Worm (Caenorhabditis elegans) whole organism, L1 larva: ENCODE results near the gene sgk-1.

ENCODE experiments used
- F16B12.6 ChIP-seq: fragments of 150-350 bp; optimal IDR thresholded peaks from 2 replicates; lab custom pipeline; 2014; ENCODE audit warnings: missing biosample characterization, missing genetic modification characterization
- ama-1 ChIP-seq: fragments of 150-350 bp; optimal IDR thresholded peaks from 2 replicates; lab custom pipeline; 2014
- blmp-1 ChIP-seq: fragments of 150-350 bp; optimal IDR thresholded peaks from 2 replicates; lab custom pipeline; 2014; ENCODE audit warnings: missing biosample characterization, missing genetic modification characterization
- ceh-63 ChIP-seq: fragments of 200-800 bp; sonication (Bioruptor generic); optimal IDR thresholded peaks from 2 replicates; lab custom pipeline; 2018; ENCODE audit warnings: mild to moderate bottlenecking, missing genetic modification characterization, missing compliant biosample characterization
- ceh-8 ChIP-seq: fragments of 200-800 bp; sonication (Bioruptor generic); optimal IDR thresholded peaks from 2 replicates; lab custom pipeline; 2018; ENCODE audit warnings: mild to moderate bottlenecking, missing genetic modification characterization, moderate library complexity, missing compliant biosample characterization
- ceh-90 ChIP-seq: sonication (generic microtip); optimal IDR thresholded peaks from 2 replicates; lab custom pipeline; 2016; ENCODE audit warnings: missing genetic modification characterization, missing compliant biosample characterization
- ces-1 ChIP-seq: fragments of 150-350 bp; optimal IDR thresholded peaks from 2 replicates; lab custom pipeline; 2014; ENCODE audit warnings: missing biosample characterization, missing genetic modification reagents, missing genetic modification characterization
- dpl-1 ChIP-seq, 3 experiments: fragments of 150-350 bp in 2 of 3; sonication (generic microtip) in 1 of 3; optimal IDR thresholded peaks; 2 replicates each; lab custom pipeline; 2014 to 2017; ENCODE audit warnings: missing biosample characterization in 3 of 3, missing genetic modification characterization in 3 of 3, missing genetic modification reagents in 3 of 3
- dsc-1 ChIP-seq: sonication (generic microtip); optimal IDR thresholded peaks from 2 replicates; lab custom pipeline; 2016; ENCODE audit warnings: mild to moderate bottlenecking, missing genetic modification characterization, missing compliant biosample characterization
- efl-3 ChIP-seq: fragments of 200-800 bp; sonication (Bioruptor generic); optimal IDR thresholded peaks from 2 replicates; lab custom pipeline; 2018; ENCODE audit warnings: mild to moderate bottlenecking, missing genetic modification characterization, missing compliant biosample characterization
- egl-27 ChIP-seq, 2 experiments: fragments of 150-350 bp in 1 of 2; sonication (generic microtip); optimal IDR thresholded peaks; 3 replicates each; lab custom pipeline; 2017 to 2018; ENCODE audit warnings: missing biosample characterization in 2 of 2, missing genetic modification characterization in 2 of 2, missing genetic modification reagents in 2 of 2
- elt-3 ChIP-seq, 6 experiments: fragments of 150-350 bp in 1 of 6; sonication (generic microtip); optimal IDR thresholded peaks; 2 replicates each; lab custom pipeline; 2017 to 2018; ENCODE audit warnings: missing biosample characterization in 6 of 6, missing genetic modification characterization in 6 of 6, inconsistent platforms in 1 of 6
- fkh-4 ChIP-seq: sonication (generic microtip); optimal IDR thresholded peaks from 2 replicates; lab custom pipeline; 2016; ENCODE audit warnings: missing compliant biosample characterization, missing genetic modification characterization, borderline replicate concordance
- fkh-8 ChIP-seq: sonication (generic microtip); optimal IDR thresholded peaks from 2 replicates; lab custom pipeline; 2016; ENCODE audit warnings: mild to moderate bottlenecking, missing genetic modification characterization, missing compliant biosample characterization
- grh-1 ChIP-seq: fragments of 200-800 bp; sonication (Bioruptor generic); IDR thresholded peaks from 2 replicates; pipeline ENCODE4 v1.3.6; 2022; ENCODE audit warnings: missing genetic modification reagents, missing genetic modification characterization, missing compliant biosample characterization
- hlh-17 ChIP-seq: fragments of 200-800 bp; sonication (Bioruptor generic); optimal IDR thresholded peaks from 2 replicates; lab custom pipeline; 2018; ENCODE audit warnings: missing genetic modification characterization, mild to moderate bottlenecking, missing compliant biosample characterization, moderate library complexity, borderline replicate concordance
- hlh-4 ChIP-seq: sonication (generic microtip); optimal IDR thresholded peaks from 2 replicates; lab custom pipeline; 2016; ENCODE audit warnings: mild to moderate bottlenecking, missing genetic modification characterization, missing compliant biosample characterization
- hpl-2 ChIP-seq: fragments of 150-350 bp; optimal IDR thresholded peaks from 2 replicates; lab custom pipeline; 2014; ENCODE audit warnings: missing biosample characterization, missing genetic modification reagents, missing genetic modification characterization
- isw-1 ChIP-seq: fragments of 200-800 bp; sonication (Bioruptor generic); IDR thresholded peaks from 2 replicates; pipeline ENCODE4 v1.3.6; 2022; ENCODE audit warnings: missing genetic modification characterization, missing compliant biosample characterization
- jun-1 ChIP-seq: fragments of 150-350 bp; optimal IDR thresholded peaks from 2 replicates; lab custom pipeline; 2014; ENCODE audit warnings: missing biosample characterization, missing genetic modification reagents, missing genetic modification characterization
- lin-13 ChIP-seq: fragments of 150-350 bp; optimal IDR thresholded peaks from 2 replicates; lab custom pipeline; 2014; ENCODE audit warnings: missing biosample characterization, missing genetic modification reagents, missing genetic modification characterization
- lin-14 ChIP-seq: fragments of 200-800 bp; sonication (Bioruptor generic); optimal IDR thresholded peaks from 2 replicates; lab custom pipeline; 2018; ENCODE audit warnings: mild to moderate bottlenecking, missing genetic modification characterization, moderate library complexity, missing compliant biosample characterization
- lin-39 ChIP-seq: fragments of 150-350 bp; optimal IDR thresholded peaks from 2 replicates; lab custom pipeline; 2014; ENCODE audit warnings: missing biosample characterization, missing genetic modification reagents, missing genetic modification characterization
- lir-3 ChIP-seq: sonication (generic microtip); optimal IDR thresholded peaks from 2 replicates; lab custom pipeline; 2016; ENCODE audit warnings: mild to moderate bottlenecking, missing genetic modification characterization, moderate library complexity, missing compliant biosample characterization; ENCODE audit not compliant: poor library complexity
- lsy-2 ChIP-seq, 2 experiments: fragments of 150-350 bp; optimal IDR thresholded peaks; 2 replicates each; lab custom pipeline; 2014; ENCODE audit warnings: missing biosample characterization in 2 of 2, missing genetic modification characterization in 2 of 2
- nhr-11 ChIP-seq: fragments of 150-350 bp; optimal IDR thresholded peaks from 2 replicates; lab custom pipeline; 2014; ENCODE audit warnings: missing biosample characterization, missing genetic modification characterization
- nhr-12 ChIP-seq: sonication (generic microtip); optimal IDR thresholded peaks from 2 replicates; lab custom pipeline; 2017; ENCODE audit warnings: missing biosample characterization, missing genetic modification characterization
- nhr-19 ChIP-seq: fragments of 200-800 bp; sonication (Bioruptor generic); conservative IDR thresholded peaks from 2 replicates; pipeline ENCODE4 v1.3.6; 2022; ENCODE audit warnings: missing genetic modification characterization, missing compliant biosample characterization
- nhr-20 ChIP-seq: sonication (generic microtip); optimal IDR thresholded peaks from 2 replicates; lab custom pipeline; 2016; ENCODE audit warnings: mild to moderate bottlenecking, missing genetic modification characterization, missing compliant biosample characterization
- nhr-237 ChIP-seq: fragments of 150-350 bp; optimal IDR thresholded peaks from 2 replicates; lab custom pipeline; 2014; ENCODE audit warnings: missing biosample characterization, missing genetic modification characterization
- nhr-28 ChIP-seq: fragments of 150-350 bp; optimal IDR thresholded peaks from 2 replicates; lab custom pipeline; 2014; ENCODE audit warnings: missing biosample characterization, missing genetic modification characterization
- nhr-47 ChIP-seq: sonication (generic microtip); optimal IDR thresholded peaks from 2 replicates; lab custom pipeline; 2016; ENCODE audit warnings: mild to moderate bottlenecking, missing genetic modification characterization, moderate library complexity, missing compliant biosample characterization
- nhr-76 ChIP-seq: sonication (generic microtip); optimal IDR thresholded peaks from 2 replicates; lab custom pipeline; 2017; ENCODE audit warnings: missing biosample characterization, missing genetic modification characterization
- nhr-77 ChIP-seq: fragments of 150-350 bp; optimal IDR thresholded peaks from 2 replicates; lab custom pipeline; 2014; ENCODE audit warnings: missing biosample characterization, missing genetic modification characterization
- nhr-84 ChIP-seq: sonication (generic microtip); optimal IDR thresholded peaks from 2 replicates; lab custom pipeline; 2017; ENCODE audit warnings: missing biosample characterization, missing genetic modification characterization
- nhr-85 ChIP-seq: sonication (generic microtip); peaks from one replicate; lab custom pipeline; 2016; ENCODE audit warnings: missing genetic modification characterization, inconsistent platforms, missing compliant biosample characterization
- pag-3 ChIP-seq: sonication (generic microtip); optimal IDR thresholded peaks from 2 replicates; lab custom pipeline; 2017; ENCODE audit warnings: missing genetic modification characterization, mild to moderate bottlenecking, missing compliant biosample characterization, antibody characterized with exemption, borderline replicate concordance; ENCODE audit not compliant: insufficient read depth
- rnt-1 ChIP-seq: sonication (generic microtip); optimal IDR thresholded peaks from 2 replicates; lab custom pipeline; 2016; ENCODE audit warnings: mild to moderate bottlenecking, missing genetic modification characterization, moderate library complexity, missing compliant biosample characterization
- skn-1 ChIP-seq: fragments of 150-350 bp; optimal IDR thresholded peaks from 2 replicates; lab custom pipeline; 2014; ENCODE audit warnings: missing biosample characterization, missing genetic modification characterization
- snpc-4 ChIP-seq: fragments of 150-350 bp; optimal IDR thresholded peaks from 2 replicates; lab custom pipeline; 2014; ENCODE audit warnings: missing biosample characterization, missing genetic modification characterization
- snu-23 ChIP-seq: sonication (generic microtip); optimal IDR thresholded peaks from 2 replicates; lab custom pipeline; 2016; ENCODE audit warnings: missing genetic modification characterization, missing compliant biosample characterization
- sptf-1 ChIP-seq: fragments of 150-350 bp; optimal IDR thresholded peaks from 2 replicates; lab custom pipeline; 2014; ENCODE audit warnings: missing biosample characterization, missing genetic modification characterization
- tbx-2 ChIP-seq: sonication (generic microtip); optimal IDR thresholded peaks from 2 replicates; lab custom pipeline; 2016; ENCODE audit warnings: missing genetic modification characterization, missing compliant biosample characterization
- unc-130 ChIP-seq: fragments of 150-350 bp; optimal IDR thresholded peaks from 2 replicates; lab custom pipeline; 2017; ENCODE audit warnings: missing biosample characterization, missing genetic modification characterization, inconsistent platforms
- unc-62 ChIP-seq: fragments of 150-350 bp; optimal IDR thresholded peaks from 2 replicates; lab custom pipeline; 2014; ENCODE audit warnings: missing biosample characterization, missing genetic modification reagents, missing genetic modification characterization
- unc-86 ChIP-seq: sonication (generic microtip); optimal IDR thresholded peaks from 2 replicates; lab custom pipeline; 2016; ENCODE audit warnings: missing genetic modification characterization, missing compliant biosample characterization
- unc-98 ChIP-seq: fragments of 200-800 bp; sonication (Bioruptor generic); IDR thresholded peaks from 2 replicates; pipeline ENCODE4 v1.3.6; 2022; ENCODE audit warnings: missing genetic modification characterization, missing compliant biosample characterization
- vab-15 ChIP-seq: sonication (generic microtip); optimal IDR thresholded peaks from 2 replicates; lab custom pipeline; 2017; ENCODE audit warnings: missing genotype, mild to moderate bottlenecking, missing genetic modification characterization, missing compliant biosample characterization
- zag-1 ChIP-seq: fragments of 150-350 bp; optimal IDR thresholded peaks from 2 replicates; lab custom pipeline; 2014; ENCODE audit warnings: missing biosample characterization, missing genetic modification characterization
- ztf-11 ChIP-seq, 2 experiments: sonication (generic microtip); optimal IDR thresholded peaks; 2 replicates each; lab custom pipeline; 2016 to 2017; ENCODE audit warnings: missing genetic modification characterization in 2 of 2, missing biosample characterization in 1 of 2, missing compliant biosample characterization in 1 of 2
- ztf-4 ChIP-seq: fragments of 150-350 bp; optimal IDR thresholded peaks from 2 replicates; lab custom pipeline; 2014; ENCODE audit warnings: missing biosample characterization, missing genetic modification characterization

The sgk-1 gene

ce11 chrX:16209660-16210059, 52.3 kb downstream of the sgk-1 start (continued):
- TF ChIP-seq snu-23 (peak; percentile 93), unc-62 (no peak), nhr-12 (tag; lab: Kevin White, UChicago) (no peak), ceh-63 (GFP tag; lab: Kevin White, UChicago) (no peak), fkh-4 (tag; lab: Kevin White, UChicago) (peak; percentile 13), isw-1 (GFP tag; lab: Robert Waterston, UW) (peak; percentile 71), nhr-76 (tag; lab: Kevin White, UChicago) (no peak), elt-3 (tag; optimal IDR thresholded peaks at IDR 0.05; lab: Kevin White, UChicago) (peak in 2 of 6 experiments; percentile 31 to 72), ztf-11 (tag; optimal IDR thresholded peaks at IDR 0.05; lab: Kevin White, UChicago) (peak in 1 of 2 experiments; percentile 54), tbx-2 (tag; lab: Kevin White, UChicago) (peak; percentile 76), hpl-2 (GFP tag; lab: Kevin White, UChicago) (peak; percentile 50), ces-1 (GFP tag; lab: Kevin White, UChicago) (no peak), lin-13 (GFP tag; lab: Kevin White, UChicago) (peak; percentile 25), nhr-28 (no peak), jun-1 (peak; percentile 86), sptf-1 (tag; lab: Kevin White, UChicago) (no peak), lir-3 (peak; percentile 67), lin-39 (tag; lab: Kevin White, UChicago) (peak; percentile 32), egl-27 (tag; optimal IDR thresholded peaks at IDR 0.05; lab: Kevin White, UChicago) (no peak), nhr-11 (tag; lab: Kevin White, UChicago) (no peak), nhr-47 (tag; lab: Kevin White, UChicago) (peak; percentile 94), ceh-90 (tag; lab: Kevin White, UChicago) (no peak), hlh-4 (tag; lab: Kevin White, UChicago) (no peak), vab-15 (tag; lab: Kevin White, UChicago) (no peak), nhr-237 (tag; lab: Kevin White, UChicago) (peak; percentile 2), pag-3 (tag; lab: Kevin White, UChicago) (no peak), ceh-8 (GFP tag; lab: Kevin White, UChicago) (peak; percentile 93), ama-1 (no peak), grh-1 (peak; percentile 79), nhr-84 (no peak), snpc-4 (tag; lab: Kevin White, UChicago) (peak; percentile 86), rnt-1 (tag; lab: Kevin White, UChicago) (peak; percentile 92), blmp-1 (tag; lab: Kevin White, UChicago) (peak; percentile 9), ztf-4 (tag; lab: Kevin White, UChicago) (peak; percentile 80), zag-1 (tag; lab: Kevin White, UChicago) (no peak), lsy-2 (tag; optimal IDR thresholded peaks at IDR 0.05; lab: Kevin White, UChicago) (peak; percentile 63 to 73), F16B12.6 (no peak), fkh-8 (tag; lab: Kevin White, UChicago) (peak; percentile 52), unc-86 (tag; lab: Kevin White, UChicago) (peak; percentile 73), unc-98 (GFP tag; lab: Robert Waterston, UW) (no peak), efl-3 (GFP tag; lab: Kevin White, UChicago) (peak; percentile 55), unc-130 (tag; lab: Kevin White, UChicago) (no peak), nhr-77 (tag; lab: Kevin White, UChicago) (peak; percentile 81), skn-1 (tag; lab: Kevin White, UChicago) (peak; percentile 78), nhr-19 (GFP tag; lab: Robert Waterston, UW) (peak; percentile 91), dsc-1 (tag; lab: Kevin White, UChicago) (peak; percentile 95), hlh-17 (GFP tag; lab: Kevin White, UChicago) (no peak), nhr-85 (tag; lab: Kevin White, UChicago) (peak; percentile 85), dpl-1 (GFP tag; optimal IDR thresholded peaks at IDR 0.05; lab: Kevin White, UChicago) (peak in 2 of 3 experiments; percentile 32), lin-14 (GFP tag; lab: Kevin White, UChicago) (peak; percentile 82), nhr-20 (tag; lab: Kevin White, UChicago) (peak; percentile 83)
